Fruit fly (Drosophila melanogaster) whole organism, adult: ENCODE data around the gene prage.
A peak's percentile ranks its signal among the peaks of the same experiment; 100 is the strongest.

Source experiments
- CG1620 ChIP-seq: fragments of 200-800 bp; sonication (Bioruptor generic); optimal IDR thresholded peaks from 2 replicates; lab custom pipeline; 2016; ENCODE audit warnings: missing biosample characterization, missing genetic modification characterization
- CG33017 ChIP-seq: fragments of 200-800 bp; sonication (Bioruptor generic); optimal IDR thresholded peaks from 2 replicates; lab custom pipeline; 2018; ENCODE audit warnings: missing biosample characterization, mild to moderate bottlenecking, missing genetic modification characterization, moderate library complexity
- CG5204 ChIP-seq: fragments of 200-800 bp; sonication (Bioruptor generic); optimal IDR thresholded peaks from 2 replicates; lab custom pipeline; 2016; ENCODE audit warnings: missing biosample characterization, missing genetic modification characterization
- CG7045 ChIP-seq: fragments of 200-800 bp; sonication (Bioruptor generic); optimal IDR thresholded peaks from 2 replicates; lab custom pipeline; 2017; ENCODE audit warnings: missing biosample characterization, mild to moderate bottlenecking, missing genetic modification characterization
- Clk ChIP-seq: fragments of 200-800 bp; sonication (Bioruptor generic); optimal IDR thresholded peaks from 2 replicates; lab custom pipeline; 2017; ENCODE audit warnings: missing biosample characterization, missing genetic modification characterization
- Crg-1 ChIP-seq: fragments of 200-800 bp; sonication (Bioruptor generic); optimal IDR thresholded peaks from 2 replicates; lab custom pipeline; 2016; ENCODE audit warnings: missing biosample characterization, missing genetic modification characterization
- cic ChIP-seq: fragments of 200-800 bp; sonication (Bioruptor generic); optimal IDR thresholded peaks from 2 replicates; lab custom pipeline; 2017; ENCODE audit warnings: missing biosample characterization, mild to moderate bottlenecking, missing genetic modification characterization, moderate library complexity
- cnc ChIP-seq, 2 experiments: fragments of >200 bp; optimal IDR thresholded peaks; 2 replicates each; lab custom pipeline; 2017
- kay ChIP-seq: fragments of 200-800 bp; sonication (Bioruptor generic); peaks from one replicate; lab custom pipeline; 2016; ENCODE audit warnings: missing biosample characterization, missing genetic modification characterization, borderline replicate concordance
- pad ChIP-seq: fragments of 200-800 bp; sonication (Bioruptor generic); optimal IDR thresholded peaks from 3 replicates; lab custom pipeline; 2017; ENCODE audit warnings: missing biosample characterization, missing genetic modification characterization, mild to moderate bottlenecking, moderate library complexity, missing genetic modification reagents
- toe ChIP-seq: fragments of 200-800 bp; sonication (Bioruptor generic); optimal IDR thresholded peaks from 2 replicates; lab custom pipeline; 2016; ENCODE audit warnings: missing biosample characterization, missing genetic modification characterization

DNA sequence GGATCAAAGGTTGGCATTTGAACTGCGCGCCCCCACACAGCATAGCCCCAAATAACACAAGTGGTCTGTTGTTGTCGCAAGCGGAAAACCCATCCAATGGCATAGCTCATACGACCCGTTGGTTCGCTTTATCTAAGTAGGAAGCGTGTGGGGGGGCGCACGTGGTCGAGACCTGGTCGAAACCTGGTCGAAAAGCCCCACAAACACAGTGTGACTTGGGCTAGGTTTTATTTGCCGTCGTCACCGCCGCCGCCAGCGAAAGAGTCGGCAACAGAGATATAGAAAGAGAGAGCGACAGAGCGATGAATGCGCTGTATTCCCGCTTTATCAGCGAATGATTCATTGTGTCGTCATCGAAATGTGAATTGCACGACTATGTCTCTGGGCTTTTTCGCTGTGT lies 69.4 kb downstream of the prage start:
- TF ChIP-seq Clk (GFP tag; lab: Kevin White, UChicago) (no peak), toe (no peak), CG33017 (tag; lab: Kevin White, UChicago) (no peak), pad (GFP tag; lab: Kevin White, UChicago) (no peak), CG7045 (GFP tag; lab: Kevin White, UChicago) (no peak), CG1620 (no peak), kay (GFP tag; lab: Kevin White, UChicago) (peak; percentile 58), CG5204 (GFP tag; lab: Kevin White, UChicago) (no peak), cnc (optimal IDR thresholded peaks at IDR 0.05; lab: Kevin White, UChicago) (peak; percentile 8 to 14), Crg-1 (GFP tag; lab: Kevin White, UChicago) (no peak), cic (GFP tag; lab: Kevin White, UChicago) (peak; percentile 48)
